Fruit fly (Drosophila melanogaster) Kc167 (cell line): Measurements from ENCODE around the gene fwd.

Source experiments
- Myc ChIP-seq: fragments of >200 bp; optimal IDR thresholded peaks from 2 replicates; lab custom pipeline; 2017; ENCODE audit warnings: missing external identifiers
- Sin3A ChIP-seq: fragments of >200 bp; optimal IDR thresholded peaks from 2 replicates; lab custom pipeline; 2018; ENCODE audit warnings: missing external identifiers
- h ChIP-seq: fragments of >200 bp; optimal IDR thresholded peaks from 3 replicates; lab custom pipeline; 2018; ENCODE audit warnings: missing external identifiers
- insv ChIP-seq: fragments of >200 bp; optimal IDR thresholded peaks from 3 replicates; lab custom pipeline; 2018; ENCODE audit warnings: missing external identifiers
- ttk ChIP-seq: sonication (Bioruptor generic); optimal IDR thresholded peaks from 2 replicates; lab custom pipeline; 2017; ENCODE audit warnings: missing external identifiers

- TF ChIP-seq Myc (lab: Kevin White, UChicago) (no peak), Sin3A (lab: Kevin White, UChicago) (no peak), h (lab: Kevin White, UChicago) (no peak), insv (no peak), ttk (lab: Kevin White, UChicago) (no peak)
These were observed 23.2 kb upstream of the fwd start, which contains the start of gene mthl10 for dm6 chr3L:342839-343238.
